Fruit fly (Drosophila melanogaster): ENCODE results near the gene CG16721.

Gene CG16721

dm6 chrX:5901628-5902213, 22.1 kb downstream of the CG16721 start (continued):
- TF ChIP-seq pzg (GFP tag; optimal IDR thresholded peaks at IDR 0.05) (peak; percentile 7), Six4 (GFP tag; optimal IDR thresholded peaks at IDR 0.05) (no peak), CG12104 (GFP tag; optimal IDR thresholded peaks at IDR 0.05) (no peak), sim (GFP tag; IDR thresholded peaks at IDR 0.05) (no peak), Abd-B (GFP tag; optimal IDR thresholded peaks at IDR 0.05) (no peak), CG6175 (GFP tag; IDR thresholded peaks at IDR 0.05) (0 out of 3 replicates have a peak, but pooled peaks have one; percentile 47), CG30431 (GFP tag; optimal IDR thresholded peaks at IDR 0.05) (no peak), Xbp1 (GFP tag; optimal IDR thresholded peaks at IDR 0.05) (peak; percentile 10), CG4854 (GFP tag; optimal IDR thresholded peaks at IDR 0.05) (no peak), tll (GFP tag; optimal IDR thresholded peaks at IDR 0.05) (peak in 1 of 2 experiments; percentile 6), Fer2 (tag; optimal IDR thresholded peaks at IDR 0.05) (no peak), zfh2 (GFP tag; optimal IDR thresholded peaks at IDR 0.05) (no peak), CG18764 (GFP tag; optimal IDR thresholded peaks at IDR 0.05) (no peak), CG12236 (GFP tag; optimal IDR thresholded peaks at IDR 0.05) (no peak), CkIIα-i1 (GFP tag; IDR thresholded peaks at IDR 0.05) (no peak), Max (GFP tag; optimal IDR thresholded peaks at IDR 0.05) (peak; percentile 0), Asciz (GFP tag; optimal IDR thresholded peaks at IDR 0.05) (no peak), CG12744 (GFP tag; optimal IDR thresholded peaks at IDR 0.05) (no peak), CG17328 (GFP tag; IDR thresholded peaks at IDR 0.05) (no peak), CG4282 (GFP tag; optimal IDR thresholded peaks at IDR 0.05) (peak; percentile 20), CG12391 (tag; optimal IDR thresholded peaks at IDR 0.05) (peak; percentile 18), cwo (GFP tag; optimal IDR thresholded peaks at IDR 0.05) (no peak), CG17385 (GFP tag; optimal IDR thresholded peaks at IDR 0.05) (no peak), sr (GFP tag; IDR thresholded peaks at IDR 0.05) (0 out of 3 replicates have a peak, but pooled peaks have one; percentile 8), fu2 (GFP tag; optimal IDR thresholded peaks at IDR 0.05) (no peak), Blimp-1 (GFP tag; optimal IDR thresholded peaks at IDR 0.05) (no peak), Dip2 (GFP tag; IDR thresholded peaks at IDR 0.05) (no peak), Sry-β (GFP tag; optimal IDR thresholded peaks at IDR 0.05) (no peak), Optix (GFP tag; IDR thresholded peaks at IDR 0.05) (no peak), E2f1 (GFP tag; IDR thresholded peaks at IDR 0.05) (no peak), CG34422 (GFP tag; IDR thresholded peaks at IDR 0.05) (peak; percentile 71; the same call in 2 of the 3 replicates), crc (GFP tag; optimal IDR thresholded peaks at IDR 0.05) (no peak), Fer1 (GFP tag; optimal IDR thresholded peaks at IDR 0.05) (peak; percentile 29), br (optimal IDR thresholded peaks at IDR 0.05) (no peak), CG4328 (GFP tag; optimal IDR thresholded peaks at IDR 0.05) (no peak), Doc2 (GFP tag; IDR thresholded peaks at IDR 0.05) (no peak), Pdp1 (GFP tag; optimal IDR thresholded peaks at IDR 0.05) (peak in 1 of 2 experiments; percentile 33), CG34376 (GFP tag; optimal IDR thresholded peaks at IDR 0.05) (peak; percentile 54), CG18262 (tag; optimal IDR thresholded peaks at IDR 0.05) (no peak), BEAF-32 (GFP tag; optimal IDR thresholded peaks at IDR 0.05) (no peak), CG10274 (GFP tag; optimal IDR thresholded peaks at IDR 0.05) (no peak), lov (optimal IDR thresholded peaks at IDR 0.05) (no peak), lov (GFP tag; IDR thresholded peaks at IDR 0.05) (no peak), CG13296 (GFP tag; optimal IDR thresholded peaks at IDR 0.05) (peak; percentile 43), gsb (GFP tag; IDR thresholded peaks at IDR 0.05) (no peak), HmgZ (tag; optimal IDR thresholded peaks at IDR 0.05) (peak; percentile 23), CG6254 (GFP tag; optimal IDR thresholded peaks at IDR 0.05) (peak; percentile 13), CG7357 (GFP tag; IDR thresholded peaks at IDR 0.05) (no peak), tgo (GFP tag; IDR thresholded peaks at IDR 0.05) (no peak), grau (tag; optimal IDR thresholded peaks at IDR 0.05) (peak; percentile 8), Ada2b (GFP tag; IDR thresholded peaks at IDR 0.05) (no peak; the same call in 1 of the 2 replicates)
